Fruit fly (Drosophila melanogaster) whole organism: ENCODE measurements around the gene CecA2.

Experiments used
- CG8478 ChIP-seq: fragments of >200 bp; optimal IDR thresholded peaks from 2 replicates; lab custom pipeline; 2018; ENCODE audit warnings: inconsistent platforms
- Dll ChIP-seq: fragments of >200 bp; optimal IDR thresholded peaks from 2 replicates; lab custom pipeline; 2017
- EcR ChIP-seq, 2 experiments: fragments of >200 bp; optimal IDR thresholded peaks; 2 replicates each; lab custom pipeline; 2017; ENCODE audit warnings: missing biosample characterization in 2 of 2, missing genetic modification characterization in 2 of 2, missing genetic modification reagents in 2 of 2
- pan ChIP-seq: fragments of >200 bp; optimal IDR thresholded peaks from 2 replicates; lab custom pipeline; 2017
- psq ChIP-seq: fragments of >200 bp; optimal IDR thresholded peaks from 2 replicates; lab custom pipeline; 2017
- usp ChIP-seq: fragments of >200 bp; optimal IDR thresholded peaks from 2 replicates; lab custom pipeline; 2017; ENCODE audit warnings: missing biosample characterization, missing genetic modification characterization, mixed read lengths

Gene CecA2

DNA sequence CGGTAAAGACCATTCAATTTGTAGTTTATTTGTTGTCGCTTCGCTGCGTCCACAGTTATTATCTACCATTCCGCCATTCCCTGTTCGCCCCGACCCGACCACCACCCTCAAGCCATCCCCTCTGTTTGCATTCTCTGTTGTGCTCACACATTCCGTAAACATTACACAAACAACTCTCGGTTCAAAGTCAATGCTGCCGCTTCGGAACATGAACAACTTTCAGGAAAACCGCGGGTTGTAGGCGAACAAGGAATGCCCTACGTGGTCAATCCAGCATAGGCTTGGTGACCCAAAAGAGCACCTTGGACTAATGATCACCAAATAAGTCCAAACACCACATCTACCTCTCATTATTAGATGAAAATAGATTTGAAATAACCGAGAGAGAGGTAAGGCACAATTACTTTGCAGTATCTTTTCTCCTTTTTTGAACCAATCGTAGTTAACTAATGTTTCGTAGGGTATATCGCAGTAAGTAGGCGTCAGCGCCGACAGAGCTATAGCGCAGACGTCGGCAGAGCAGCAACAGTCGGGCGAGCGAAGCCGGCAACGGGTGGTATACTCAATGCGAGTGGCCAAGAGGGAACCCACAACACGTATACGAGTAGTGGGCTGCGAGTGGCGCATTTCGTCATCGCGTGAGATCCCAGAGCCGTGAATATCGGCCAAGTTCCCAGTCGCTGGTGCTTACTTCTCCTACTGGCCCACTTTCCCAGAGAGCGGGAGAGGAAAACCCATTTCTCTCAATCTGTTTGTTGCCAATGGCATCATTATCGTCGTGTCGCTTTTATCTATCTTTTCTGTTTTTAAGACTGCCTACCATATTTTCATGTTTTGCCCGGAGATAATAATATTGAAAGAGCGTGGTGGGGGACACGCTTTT lies 8.6 kb upstream of the CecA2 start:
- no peak for TF ChIP-seq EcR (GFP tag; optimal IDR thresholded peaks at IDR 0.05; lab: Kevin White, UChicago)
- TF ChIP-seq usp: no peak
- TF ChIP-seq CG8478 (lab: Kevin White, UChicago): no peak
- no peak for TF ChIP-seq Dll (lab: Kevin White, UChicago)
- TF ChIP-seq pan: no peak
- TF ChIP-seq psq: no peak

DNA sequence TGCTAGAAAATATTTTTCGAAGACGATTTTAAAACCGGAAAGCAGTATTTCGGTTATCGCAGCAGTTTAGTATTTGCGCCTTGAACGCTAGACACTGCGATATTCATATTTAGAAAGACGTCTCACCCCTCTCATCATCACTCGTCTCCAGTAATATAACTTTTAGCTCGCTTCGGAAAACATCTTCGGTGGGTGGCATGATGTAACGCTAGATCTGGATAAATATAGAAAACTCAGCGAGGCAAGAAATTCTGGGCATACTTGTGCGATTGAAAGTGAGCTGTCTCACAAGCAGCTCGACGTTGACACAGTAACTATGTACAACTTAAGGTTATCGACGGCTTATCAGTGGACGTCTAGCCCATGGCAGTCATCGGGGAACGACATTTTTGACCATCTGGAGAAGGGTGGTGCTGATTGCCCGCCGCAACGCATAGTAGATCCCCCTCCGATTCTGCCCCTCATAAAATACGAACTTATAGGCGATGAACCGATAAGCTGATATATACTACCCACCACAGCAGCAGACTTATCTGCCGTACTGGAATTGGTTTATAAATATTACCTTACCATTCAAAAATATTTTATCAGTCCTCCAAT lies 7.9 kb upstream of the CecA2 start:
- TF ChIP-seq EcR (GFP tag; optimal IDR thresholded peaks at IDR 0.05; lab: Kevin White, UChicago) (no peak), psq (no peak), CG8478 (lab: Kevin White, UChicago) (no peak), Dll (lab: Kevin White, UChicago) (no peak), pan (no peak), usp (no peak)

DNA sequence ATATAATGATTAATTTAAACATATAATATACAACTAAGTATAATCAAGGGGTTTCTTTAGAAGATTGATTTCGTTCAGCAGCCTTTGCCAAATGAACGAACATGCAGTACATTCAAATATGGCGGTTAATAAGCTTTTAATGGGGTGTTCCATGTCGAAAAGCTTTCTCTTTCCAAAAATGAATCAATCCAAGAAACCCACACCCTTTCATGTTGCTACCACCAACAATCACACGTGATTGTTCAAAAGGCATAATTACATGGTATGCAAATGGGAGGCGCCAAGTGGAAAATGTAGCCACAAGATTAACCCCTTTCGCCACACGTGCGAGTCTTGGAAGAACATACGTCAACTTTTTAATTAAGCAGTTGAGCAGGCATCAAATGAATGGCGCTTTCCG lies 6.0 kb upstream of the CecA2 start:
- TF ChIP-seq CG8478 (lab: Kevin White, UChicago) (no peak), Dll (lab: Kevin White, UChicago) (no peak), psq (no peak), EcR (GFP tag; optimal IDR thresholded peaks at IDR 0.05; lab: Kevin White, UChicago) (no peak), usp (no peak), pan (no peak)

DNA sequence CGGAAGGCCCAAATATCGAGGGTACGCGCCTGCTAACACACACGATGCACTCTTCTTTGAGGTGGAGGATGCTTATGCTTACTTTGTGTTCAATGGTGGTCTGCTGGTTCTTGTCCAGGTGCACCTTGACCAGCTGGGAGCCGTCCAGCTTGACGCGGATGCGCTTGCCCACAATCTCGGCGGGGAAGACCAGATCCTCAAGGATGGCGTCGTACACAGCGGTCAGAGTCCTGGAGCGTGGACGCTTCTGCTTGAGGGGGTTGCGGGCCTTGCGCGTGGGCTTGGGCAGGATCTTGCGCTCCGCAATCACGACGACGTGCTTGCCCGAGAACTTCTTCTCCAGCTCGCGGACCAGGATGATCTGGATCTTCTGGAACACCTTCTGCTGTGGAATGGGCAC lies 3.9 kb upstream of the CecA2 start:
- no peak for TF ChIP-seq usp
- no peak for TF ChIP-seq EcR (GFP tag; optimal IDR thresholded peaks at IDR 0.05; lab: Kevin White, UChicago)
- TF ChIP-seq psq: no peak
- no peak for TF ChIP-seq pan
- TF ChIP-seq Dll (lab: Kevin White, UChicago): no peak
- no peak for TF ChIP-seq CG8478 (lab: Kevin White, UChicago)

DNA sequence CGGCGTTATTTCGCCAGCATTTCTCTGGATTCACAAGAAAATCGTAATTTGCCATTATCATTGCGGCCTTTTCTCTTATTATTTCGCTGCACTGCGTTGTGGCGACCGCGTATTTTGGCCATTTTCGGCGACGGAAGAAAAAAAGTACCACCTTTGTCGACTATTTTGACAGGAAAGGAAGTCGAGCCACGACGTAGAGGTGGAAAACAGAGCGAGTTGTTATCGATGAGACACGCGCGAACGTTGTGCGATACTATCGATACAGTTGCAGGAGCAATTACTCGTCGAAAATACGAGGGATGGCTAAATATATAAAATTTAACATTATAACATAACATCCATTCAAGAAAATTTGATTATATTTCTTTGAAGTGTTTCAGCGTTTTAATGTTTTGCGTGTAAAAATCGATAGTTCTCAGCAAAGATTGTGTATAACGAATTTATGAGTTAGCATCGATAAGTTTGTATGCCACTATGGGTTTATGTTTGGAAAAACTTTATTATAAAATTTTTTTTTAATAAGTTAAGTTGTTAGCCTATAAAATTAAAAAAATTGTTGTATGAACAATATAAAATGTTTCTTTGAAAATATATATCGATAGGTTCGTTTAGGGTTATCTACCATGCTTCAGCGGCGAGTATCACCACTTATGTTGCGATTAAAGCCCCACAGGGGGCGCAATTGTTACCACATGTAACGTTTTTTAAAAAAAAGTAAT lies 3.0 kb upstream of the CecA2 start, which contains the start of gene RpS7:
Gene RpS7, minus strand, starts transcription at position 255 of the 719 bp plus-strand sequence.
- no peak for TF ChIP-seq psq
- TF ChIP-seq CG8478 (lab: Kevin White, UChicago): no peak
- TF ChIP-seq EcR (GFP tag; optimal IDR thresholded peaks at IDR 0.05; lab: Kevin White, UChicago): no peak
- TF ChIP-seq usp: no peak
- TF ChIP-seq Dll (lab: Kevin White, UChicago): no peak
- no peak for TF ChIP-seq pan

DNA sequence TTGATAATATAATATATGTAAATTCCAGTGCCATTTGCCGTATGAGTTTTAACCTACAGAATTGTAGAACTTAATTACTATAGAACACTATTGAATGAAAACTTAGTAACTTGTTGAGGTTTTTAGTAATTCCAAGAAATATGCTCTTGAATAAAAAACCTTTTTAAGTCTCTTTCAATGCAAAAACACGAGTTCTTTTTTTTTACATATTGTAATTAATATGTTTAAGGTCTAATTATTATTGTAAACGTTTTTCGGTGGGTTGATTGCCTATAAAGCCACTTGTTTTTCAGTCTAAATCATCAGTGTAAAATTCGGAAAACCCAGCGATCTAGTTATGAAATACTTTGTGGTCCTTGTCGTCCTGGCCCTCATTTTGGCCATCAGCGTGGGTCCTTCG lies 2.3 kb upstream of the CecA2 start, which contains the start of gene Anp:
Gene Anp, plus strand, starts transcription at position 301 of the 400 bp plus-strand sequence.
- TF ChIP-seq Dll (lab: Kevin White, UChicago): no peak
- TF ChIP-seq psq: no peak
- TF ChIP-seq usp: no peak
- TF ChIP-seq CG8478 (lab: Kevin White, UChicago): no peak
- TF ChIP-seq EcR (GFP tag; optimal IDR thresholded peaks at IDR 0.05; lab: Kevin White, UChicago): no peak
- TF ChIP-seq pan: no peak

DNA sequence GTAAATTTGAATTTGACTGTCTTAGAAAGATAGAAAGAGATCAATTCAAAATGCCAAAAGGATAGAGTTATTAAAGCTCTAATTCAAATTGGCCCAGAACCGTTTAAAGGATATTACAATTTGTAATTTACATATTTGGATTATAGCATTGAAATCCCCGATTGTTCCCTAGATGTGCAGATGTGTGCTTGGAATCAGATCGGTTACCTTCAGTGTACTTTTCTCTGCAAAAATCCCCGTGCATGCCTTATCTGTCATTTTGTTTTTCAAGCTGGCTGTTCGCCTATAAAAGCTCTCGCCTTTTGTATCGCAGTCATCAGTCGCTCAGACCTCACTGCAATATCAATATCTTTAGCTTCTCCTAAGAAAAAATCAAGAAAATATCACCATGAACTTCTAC lies 1.4 kb upstream of the CecA2 start, which contains the start of gene CecA1:
Gene CecA1, plus strand, starts transcription at position 315 of the 400 bp plus-strand sequence.
- TF ChIP-seq pan (no peak), usp (no peak), CG8478 (lab: Kevin White, UChicago) (no peak), psq (no peak), Dll (lab: Kevin White, UChicago) (no peak), EcR (GFP tag; optimal IDR thresholded peaks at IDR 0.05; lab: Kevin White, UChicago) (no peak)

DNA sequence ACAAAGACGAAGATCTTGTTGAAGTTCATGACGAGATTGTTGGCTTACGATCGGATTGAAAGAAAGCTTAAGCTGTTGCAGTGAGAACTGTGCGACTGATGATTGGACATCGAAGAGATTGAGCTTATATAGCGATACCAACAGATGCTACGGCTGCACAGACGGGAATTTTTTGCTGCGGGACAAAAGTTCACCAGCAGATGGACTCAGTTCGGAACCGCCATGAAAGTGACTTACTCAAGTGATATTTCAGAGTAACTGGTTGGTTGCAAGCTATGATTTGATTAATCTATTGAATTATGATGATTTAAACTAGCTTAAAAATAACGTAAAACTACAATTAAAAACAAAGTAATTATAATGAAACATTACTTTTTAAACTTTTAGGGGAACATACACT lies 1.7 kb downstream of the CecA2 start, which contains the start of gene CecB:
Gene CecB, minus strand, starts transcription at position 101 of the 400 bp plus-strand sequence.
- TF ChIP-seq EcR (GFP tag; optimal IDR thresholded peaks at IDR 0.05; lab: Kevin White, UChicago) (no peak), psq (no peak), usp (no peak), pan (no peak), CG8478 (lab: Kevin White, UChicago) (no peak), Dll (lab: Kevin White, UChicago) (no peak)

DNA sequence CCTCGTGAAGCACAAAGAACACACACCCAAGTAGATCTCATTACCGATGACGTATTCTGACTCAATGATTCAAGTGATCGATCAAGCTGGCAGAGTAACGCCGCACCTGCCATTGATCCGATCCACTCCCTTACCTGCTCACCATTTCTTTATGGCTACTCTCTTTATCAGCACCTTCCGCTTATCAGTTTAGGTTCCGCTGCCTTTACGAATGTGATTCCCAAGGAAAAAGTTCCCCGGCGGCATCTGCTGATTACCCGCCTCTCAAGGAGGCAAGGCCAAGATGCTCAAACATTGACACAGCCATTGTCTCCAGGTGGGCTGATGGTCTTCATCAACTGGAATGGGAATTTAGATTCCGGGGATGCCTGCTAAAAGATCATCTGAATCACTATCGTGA lies 3.1 kb downstream of the CecA2 start:
- TF ChIP-seq CG8478 (lab: Kevin White, UChicago): no peak
- no peak for TF ChIP-seq pan
- no peak for TF ChIP-seq psq
- TF ChIP-seq EcR (GFP tag; optimal IDR thresholded peaks at IDR 0.05; lab: Kevin White, UChicago): no peak
- TF ChIP-seq Dll (lab: Kevin White, UChicago): no peak
- TF ChIP-seq usp: no peak

DNA sequence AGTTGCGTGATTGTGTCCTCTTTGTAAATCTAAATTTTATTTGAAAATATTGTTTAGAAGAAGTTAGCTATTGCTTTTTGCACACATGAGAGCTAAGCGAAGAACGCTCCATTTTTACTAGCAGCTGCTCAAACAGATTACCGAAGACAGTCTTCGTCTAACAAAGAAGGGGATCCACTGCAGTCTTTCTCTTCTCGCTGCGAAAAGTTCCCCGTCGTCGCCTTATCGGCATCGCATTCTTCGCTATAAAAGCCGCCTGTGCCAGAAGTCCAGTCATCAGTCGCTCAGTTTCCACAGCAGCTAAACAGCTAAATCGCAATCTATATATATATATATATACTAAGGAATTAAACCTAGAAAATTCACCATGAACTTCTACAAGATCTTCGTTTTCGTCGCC lies 4.3 kb downstream of the CecA2 start, which contains the start of gene CecC:
Gene CecC, plus strand, starts transcription at position 275 of the 400 bp plus-strand sequence.
- TF ChIP-seq EcR (GFP tag; optimal IDR thresholded peaks at IDR 0.05; lab: Kevin White, UChicago): no peak
- no peak for TF ChIP-seq Dll (lab: Kevin White, UChicago)
- TF ChIP-seq psq: no peak
- no peak for TF ChIP-seq CG8478 (lab: Kevin White, UChicago)
- TF ChIP-seq pan: no peak
- TF ChIP-seq usp: no peak

DNA sequence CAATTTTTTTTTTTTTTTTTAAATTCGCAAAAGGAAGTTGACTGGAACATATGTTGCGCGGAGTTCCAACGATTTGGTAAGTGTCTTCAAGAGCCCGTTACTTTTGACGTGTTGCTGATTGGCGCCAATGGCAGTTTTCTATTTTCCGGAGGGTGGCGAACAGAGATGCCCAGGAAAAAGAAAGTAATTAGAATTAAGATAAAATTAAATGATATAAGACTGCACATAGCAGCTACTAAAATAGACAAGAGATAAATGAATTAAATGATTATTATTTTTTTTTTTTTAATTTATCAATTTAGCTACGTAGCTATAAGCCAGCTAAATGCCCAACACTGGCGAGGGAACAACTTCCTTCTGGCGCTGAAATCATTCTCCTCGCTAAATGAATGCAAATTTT lies 10.3 kb downstream of the CecA2 start:
- TF ChIP-seq pan: no peak
- TF ChIP-seq EcR (GFP tag; optimal IDR thresholded peaks at IDR 0.05; lab: Kevin White, UChicago): no peak
- no peak for TF ChIP-seq Dll (lab: Kevin White, UChicago)
- no peak for TF ChIP-seq psq
- TF ChIP-seq CG8478 (lab: Kevin White, UChicago): no peak
- no peak for TF ChIP-seq usp

DNA sequence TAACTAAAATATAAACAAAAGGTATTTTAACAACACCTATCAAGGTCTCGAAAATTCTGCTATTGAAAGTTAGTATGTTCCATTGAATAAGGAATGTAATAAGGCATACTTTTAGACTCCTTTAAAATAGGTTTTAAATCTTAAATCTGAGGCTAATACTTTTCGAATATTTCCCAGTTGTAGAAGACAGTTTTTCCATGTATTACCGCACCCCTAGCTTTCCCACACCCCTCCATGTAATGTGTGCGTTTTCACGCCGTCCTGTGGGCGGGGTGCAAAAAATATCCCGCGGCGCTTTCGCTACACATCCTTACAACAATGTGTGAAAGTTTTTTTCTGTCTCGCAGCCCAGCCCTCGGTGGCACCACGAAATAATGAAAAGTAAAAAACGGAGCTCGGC lies 12.6 kb downstream of the CecA2 start:
- TF ChIP-seq usp (no peak), Dll (lab: Kevin White, UChicago) (no peak), CG8478 (lab: Kevin White, UChicago) (no peak), EcR (GFP tag; optimal IDR thresholded peaks at IDR 0.05; lab: Kevin White, UChicago) (no peak), psq (no peak), pan (no peak)
